Worm (Caenorhabditis elegans) whole organism, late embryonic: ENCODE data around the gene haao-1.

Experiments
- C08G9.2 ChIP-seq: sonication (generic microtip); optimal IDR thresholded peaks from 2 replicates; lab custom pipeline; 2016; ENCODE audit warnings: mild to moderate bottlenecking, missing genetic modification characterization, moderate library complexity, missing compliant biosample characterization
- F13H6.1 ChIP-seq: sonication (generic microtip); optimal IDR thresholded peaks from 2 replicates; lab custom pipeline; 2016; ENCODE audit warnings: missing genetic modification characterization, missing compliant biosample characterization
- K09A11.1 ChIP-seq: sonication (generic microtip); optimal IDR thresholded peaks from 2 replicates; lab custom pipeline; 2017; ENCODE audit warnings: antibody characterized with exemption, mild to moderate bottlenecking, missing genetic modification characterization, missing compliant biosample characterization; ENCODE audit not compliant: insufficient read depth
- Y22D7AL.16 ChIP-seq: sonication (generic microtip); optimal IDR thresholded peaks from 2 replicates; lab custom pipeline; 2016; ENCODE audit warnings: missing genetic modification characterization, missing compliant biosample characterization
- ama-1 ChIP-seq: fragments of 150-350 bp; optimal IDR thresholded peaks from 2 replicates; lab custom pipeline; 2014
- ceh-14 ChIP-seq: sonication (generic microtip); optimal IDR thresholded peaks from 2 replicates; lab custom pipeline; 2016; ENCODE audit warnings: missing genotype, missing genetic modification characterization, missing compliant biosample characterization
- ceh-18 ChIP-seq: sonication (generic microtip); optimal IDR thresholded peaks from 2 replicates; lab custom pipeline; 2016; ENCODE audit warnings: missing genetic modification characterization, missing compliant biosample characterization
- ceh-2 ChIP-seq: sonication (generic microtip); optimal IDR thresholded peaks from 2 replicates; lab custom pipeline; 2016; ENCODE audit warnings: missing genotype, missing genetic modification characterization, missing compliant biosample characterization
- ceh-24 ChIP-seq: sonication (generic microtip); optimal IDR thresholded peaks from 2 replicates; lab custom pipeline; 2016; ENCODE audit warnings: mild to moderate bottlenecking, missing genetic modification characterization, missing compliant biosample characterization
- ceh-31 ChIP-seq: sonication (generic microtip); optimal IDR thresholded peaks from 2 replicates; lab custom pipeline; 2016; ENCODE audit warnings: missing genetic modification characterization, missing compliant biosample characterization
- ceh-34 ChIP-seq: sonication (generic microtip); optimal IDR thresholded peaks from 2 replicates; lab custom pipeline; 2016; ENCODE audit warnings: mild to moderate bottlenecking, missing genetic modification characterization, missing compliant biosample characterization
- ceh-45 ChIP-seq: fragments of 200-800 bp; sonication (Bioruptor generic); IDR thresholded peaks from 2 replicates; pipeline ENCODE4 v1.3.6; 2022; ENCODE audit warnings: missing genetic modification reagents, missing genetic modification characterization, missing compliant biosample characterization
- ceh-48 ChIP-seq: sonication (generic microtip); optimal IDR thresholded peaks from 2 replicates; lab custom pipeline; 2016; ENCODE audit warnings: missing genetic modification characterization, inconsistent platforms, missing compliant biosample characterization
- ceh-9 ChIP-seq: sonication (generic microtip); optimal IDR thresholded peaks from 2 replicates; lab custom pipeline; 2016; ENCODE audit warnings: mild to moderate bottlenecking, missing genetic modification characterization, inconsistent platforms, missing compliant biosample characterization
- che-1 ChIP-seq: sonication (generic microtip); optimal IDR thresholded peaks from 2 replicates; lab custom pipeline; 2016; ENCODE audit warnings: mild to moderate bottlenecking, missing genetic modification characterization, missing compliant biosample characterization
- elt-2 ChIP-seq: sonication (generic microtip); optimal IDR thresholded peaks from 2 replicates; lab custom pipeline; 2016; ENCODE audit warnings: missing genetic modification reagents, missing genetic modification characterization, missing compliant biosample characterization
- eyg-1 ChIP-seq: sonication (generic microtip); optimal IDR thresholded peaks from 2 replicates; lab custom pipeline; 2016; ENCODE audit warnings: missing genotype, missing genetic modification characterization, missing compliant biosample characterization
- fax-1 ChIP-seq: sonication (generic microtip); optimal IDR thresholded peaks from 2 replicates; lab custom pipeline; 2016; ENCODE audit warnings: missing genotype, missing genetic modification characterization, missing compliant biosample characterization
- fkh-10 ChIP-seq: fragments of 150-350 bp; optimal IDR thresholded peaks from 2 replicates; lab custom pipeline; 2014; ENCODE audit warnings: missing biosample characterization, missing genetic modification reagents, missing genetic modification characterization
- hlh-15 ChIP-seq: sonication (generic microtip); optimal IDR thresholded peaks from 2 replicates; lab custom pipeline; 2016; ENCODE audit warnings: missing genetic modification characterization, missing compliant biosample characterization
- hlh-30 ChIP-seq: sonication (generic microtip); optimal IDR thresholded peaks from 2 replicates; lab custom pipeline; 2017; ENCODE audit warnings: antibody characterized with exemption, missing genetic modification characterization, missing compliant biosample characterization; ENCODE audit not compliant: insufficient read depth
- hlh-6 ChIP-seq: sonication (generic microtip); optimal IDR thresholded peaks from 2 replicates; lab custom pipeline; 2016; ENCODE audit warnings: missing genotype, missing genetic modification characterization, missing compliant biosample characterization
- lim-6 ChIP-seq: sonication (generic microtip); optimal IDR thresholded peaks from 2 replicates; lab custom pipeline; 2016; ENCODE audit warnings: missing genetic modification characterization, missing compliant biosample characterization
- nfya-1 ChIP-seq: sonication (generic microtip); optimal IDR thresholded peaks from 2 replicates; lab custom pipeline; 2017; ENCODE audit warnings: missing genetic modification characterization, mild to moderate bottlenecking, missing compliant biosample characterization, antibody characterized with exemption, moderate library complexity
- odd-2 ChIP-seq: sonication (generic microtip); optimal IDR thresholded peaks from 2 replicates; lab custom pipeline; 2017; ENCODE audit warnings: antibody characterized with exemption, mild to moderate bottlenecking, missing genetic modification characterization, missing compliant biosample characterization
- pag-3 ChIP-seq: sonication (generic microtip); optimal IDR thresholded peaks from 2 replicates; lab custom pipeline; 2016; ENCODE audit warnings: missing compliant biosample characterization, missing genetic modification characterization, borderline replicate concordance
- pat-9 ChIP-seq: fragments of 200-800 bp; sonication (Bioruptor generic); optimal IDR thresholded peaks from 2 replicates; lab custom pipeline; 2018; ENCODE audit warnings: mild to moderate bottlenecking, missing genetic modification characterization, moderate library complexity, missing compliant biosample characterization
- pax-1 ChIP-seq: fragments of 150-350 bp; optimal IDR thresholded peaks from 2 replicates; lab custom pipeline; 2014; ENCODE audit warnings: missing biosample characterization, missing genetic modification characterization
- pha-2 ChIP-seq: sonication (generic microtip); optimal IDR thresholded peaks from 2 replicates; lab custom pipeline; 2017; ENCODE audit warnings: mild to moderate bottlenecking, missing genetic modification characterization, missing compliant biosample characterization
- pha-4 ChIP-seq: fragments of 150-350 bp; optimal IDR thresholded peaks from 2 replicates; lab custom pipeline; 2018; ENCODE audit warnings: missing biosample characterization, missing genetic modification reagents, missing genetic modification characterization
- pqm-1 ChIP-seq: sonication (generic microtip); optimal IDR thresholded peaks from 2 replicates; lab custom pipeline; 2016; ENCODE audit warnings: missing genetic modification characterization, missing compliant biosample characterization
- pros-1 ChIP-seq: fragments of 150-350 bp; optimal IDR thresholded peaks from 2 replicates; lab custom pipeline; 2014; ENCODE audit warnings: missing biosample characterization, missing genetic modification reagents, missing genetic modification characterization
- sdc-2 ChIP-seq: sonication (generic microtip); optimal IDR thresholded peaks from 2 replicates; lab custom pipeline; 2016; ENCODE audit warnings: missing genotype, missing genetic modification characterization, missing compliant biosample characterization
- sox-4 ChIP-seq: sonication (generic microtip); optimal IDR thresholded peaks from 2 replicates; lab custom pipeline; 2017; ENCODE audit warnings: mild to moderate bottlenecking, missing genetic modification characterization, inconsistent platforms, missing compliant biosample characterization
- tbx-2 ChIP-seq: sonication (generic microtip); optimal IDR thresholded peaks from 2 replicates; lab custom pipeline; 2016; ENCODE audit warnings: missing genetic modification characterization, missing compliant biosample characterization
- unc-42 ChIP-seq: sonication (generic microtip); optimal IDR thresholded peaks from 2 replicates; lab custom pipeline; 2016; ENCODE audit warnings: missing genotype, missing genetic modification characterization, missing compliant biosample characterization
- unc-55 ChIP-seq: sonication (generic microtip); optimal IDR thresholded peaks from 2 replicates; lab custom pipeline; 2017; ENCODE audit warnings: missing biosample characterization, missing genetic modification reagents, missing genetic modification characterization
- unc-86 ChIP-seq: sonication (generic microtip); optimal IDR thresholded peaks from 2 replicates; lab custom pipeline; 2016; ENCODE audit warnings: missing genetic modification characterization, missing compliant biosample characterization
- zip-5 ChIP-seq: sonication (generic microtip); optimal IDR thresholded peaks from 2 replicates; lab custom pipeline; 2016; ENCODE audit warnings: missing genetic modification characterization, missing compliant biosample characterization

Gene haao-1

ce11 chrV:9521697-9522096 is 17.0 kb downstream of the haao-1 start:
- TF ChIP-seq pax-1 (tag; lab: Kevin White, UChicago): no peak
- TF ChIP-seq ceh-45 (GFP tag; lab: Robert Waterston, UW): no peak
- TF ChIP-seq hlh-6 (tag; lab: Kevin White, UChicago): no peak
- no peak for TF ChIP-seq pqm-1
- no peak for TF ChIP-seq pros-1 (tag; lab: Kevin White, UChicago)
- no peak for TF ChIP-seq pat-9 (tag; lab: Kevin White, UChicago)
- TF ChIP-seq unc-42 (tag; lab: Kevin White, UChicago): no peak
- TF ChIP-seq nfya-1: no peak
- TF ChIP-seq elt-2 (tag; lab: Kevin White, UChicago): no peak
- no peak for TF ChIP-seq sdc-2 (tag; lab: Kevin White, UChicago)

- TF ChIP-seq ceh-18 (tag; lab: Kevin White, UChicago) (no peak), fax-1 (tag; lab: Kevin White, UChicago) (no peak), tbx-2 (tag; lab: Kevin White, UChicago) (no peak), unc-86 (no peak), pha-4 (no peak), ceh-2 (tag; lab: Kevin White, UChicago) (no peak), C08G9.2 (tag; lab: Kevin White, UChicago) (no peak)
These were observed 19.4 kb downstream of the haao-1 start, which contains the start of gene C50F4.9 for ce11 chrV:9524099-9524498. Gene C50F4.9 (minus strand): TSS chrV:9524199.

ce11 chrV:9526470-9526869 is 21.8 kb downstream of the haao-1 start, which contains the start of gene C50F4.1:
Gene C50F4.1 (plus strand): TSS chrV:9526793.
- TF ChIP-seq unc-42 (tag; lab: Kevin White, UChicago) (no peak), ceh-24 (tag; lab: Kevin White, UChicago) (no peak), ceh-18 (tag; lab: Kevin White, UChicago) (no peak), hlh-30 (tag; lab: Kevin White, UChicago) (no peak), odd-2 (tag; lab: Kevin White, UChicago) (no peak), ceh-9 (no peak), hlh-15 (tag; lab: Kevin White, UChicago) (no peak)

ce11 chrV:9527337-9527736 is 22.6 kb downstream of the haao-1 start:
- TF ChIP-seq pax-1 (tag; lab: Kevin White, UChicago) (no peak), ceh-14 (tag; lab: Kevin White, UChicago) (no peak), unc-86 (no peak), ceh-2 (tag; lab: Kevin White, UChicago) (no peak), ceh-48 (no peak), unc-55 (no peak), lim-6 (no peak), zip-5 (tag; lab: Kevin White, UChicago) (no peak), ceh-34 (tag; lab: Kevin White, UChicago) (no peak), eyg-1 (tag; lab: Kevin White, UChicago) (no peak), che-1 (no peak), pag-3 (no peak), sox-4 (tag; lab: Kevin White, UChicago) (no peak), odd-2 (tag; lab: Kevin White, UChicago) (no peak), fkh-10 (GFP tag; lab: Kevin White, UChicago) (no peak), K09A11.1 (tag; lab: Kevin White, UChicago) (no peak), nfya-1 (no peak), pqm-1 (no peak), pros-1 (tag; lab: Kevin White, UChicago) (no peak), ceh-18 (tag; lab: Kevin White, UChicago) (no peak)
- TF ChIP-seq, all 69 proteins: peak for 0

ce11 chrV:9527984-9528383 is 23.3 kb downstream of the haao-1 start:
- TF ChIP-seq lim-6 (no peak), ceh-34 (tag; lab: Kevin White, UChicago) (no peak), sdc-2 (tag; lab: Kevin White, UChicago) (no peak), ceh-24 (tag; lab: Kevin White, UChicago) (no peak), fax-1 (tag; lab: Kevin White, UChicago) (no peak), Y22D7AL.16 (tag; lab: Kevin White, UChicago) (no peak), odd-2 (tag; lab: Kevin White, UChicago) (no peak), eyg-1 (tag; lab: Kevin White, UChicago) (no peak), ama-1 (lab: Kevin White, UChicago) (no peak), ceh-9 (no peak), pros-1 (tag; lab: Kevin White, UChicago) (no peak), pha-2 (tag; lab: Kevin White, UChicago) (no peak), ceh-31 (tag; lab: Kevin White, UChicago) (no peak), F13H6.1 (no peak), hlh-30 (tag; lab: Kevin White, UChicago) (no peak)
